Fruit fly (Drosophila melanogaster): ENCODE results near the gene CG43349.

The CG43349 gene

DNA sequence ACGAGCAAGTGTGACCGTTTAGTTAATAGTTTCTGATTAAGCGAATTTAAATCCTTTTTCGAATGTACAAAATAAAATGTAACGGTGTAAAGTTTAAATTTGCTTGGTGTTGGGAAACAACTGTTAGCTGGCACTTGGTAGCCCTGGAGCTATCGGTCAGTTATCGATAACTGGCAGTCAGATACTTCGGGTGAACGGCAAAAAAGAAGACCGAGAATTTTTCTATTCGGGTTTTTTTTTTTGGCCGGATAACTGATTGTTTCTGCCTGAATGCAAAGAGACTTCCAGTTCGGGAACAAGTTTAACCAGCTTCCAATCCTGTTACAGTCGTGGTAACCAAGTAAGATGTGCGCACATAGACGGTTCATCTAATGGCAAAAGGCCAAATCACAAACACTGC is 22.5 kb upstream of the CG43349 start, which contains the start of gene CG4896 (continued):
- TF ChIP-seq CG9609 (GFP tag; optimal IDR thresholded peaks at IDR 0.05), result no peak
- peak; percentile 38; the same call in 1 of the 3 replicates for TF ChIP-seq vnd (GFP tag; IDR thresholded peaks at IDR 0.05; ENCODE audit: partially characterized antibody)
- TF ChIP-seq Xrp1 (GFP tag; IDR thresholded peaks at IDR 0.05), result peak; percentile 27; the same call in 1 of the 2 replicates
- no peak for TF ChIP-seq CG11247 (GFP tag; IDR thresholded peaks at IDR 0.05)
- TF ChIP-seq HLH3B (GFP tag; IDR thresholded peaks at IDR 0.05), result no peak
- no peak for TF ChIP-seq CG10147 (GFP tag; optimal IDR thresholded peaks at IDR 0.05)
- TF ChIP-seq CG11085 (GFP tag; IDR thresholded peaks at IDR 0.05), result no peak
- no peak for TF ChIP-seq disco-r (GFP tag; optimal IDR thresholded peaks at IDR 0.05)
- TF ChIP-seq CoRest (tag; optimal IDR thresholded peaks at IDR 0.05), result peak; percentile 29
- TF ChIP-seq Nf-YB (GFP tag; optimal IDR thresholded peaks at IDR 0.05), result no peak
- TF ChIP-seq CG17328 (GFP tag; IDR thresholded peaks at IDR 0.05), result no peak
- no peak for TF ChIP-seq Nf-YA (GFP tag; IDR thresholded peaks at IDR 0.05)
- TF ChIP-seq chm (GFP tag; IDR thresholded peaks at IDR 0.05), result no peak
- TF ChIP-seq NC2α (GFP tag; optimal IDR thresholded peaks at IDR 0.05), result no peak
- no peak for TF ChIP-seq NFAT (GFP tag; IDR thresholded peaks at IDR 0.05)
- TF ChIP-seq CG14441 (GFP tag; IDR thresholded peaks at IDR 0.05), result no peak
- no peak for TF ChIP-seq emc (GFP tag; optimal IDR thresholded peaks at IDR 0.05)
- no peak for TF ChIP-seq cad (GFP tag; optimal IDR thresholded peaks at IDR 0.05)
- no peak for TF ChIP-seq rib (GFP tag; IDR thresholded peaks at IDR 0.05)
- peak; percentile 57; the same call in 2 of the 3 replicates for TF ChIP-seq CG14860 (GFP tag; IDR thresholded peaks at IDR 0.05; ENCODE audit: partially characterized antibody)
- no peak for TF ChIP-seq hth (optimal IDR thresholded peaks at IDR 0.05)
- no peak for TF ChIP-seq CG7357 (GFP tag; IDR thresholded peaks at IDR 0.05)
- TF ChIP-seq CG15601 (tag; optimal IDR thresholded peaks at IDR 0.05), result no peak
- TF ChIP-seq gcm (GFP tag; optimal IDR thresholded peaks at IDR 0.05), result no peak
- no peak for TF ChIP-seq Usf (GFP tag; optimal IDR thresholded peaks at IDR 0.05)
- TF ChIP-seq CG16815 (GFP tag; optimal IDR thresholded peaks at IDR 0.05), result no peak
- no peak for TF ChIP-seq CG8388 (GFP tag; optimal IDR thresholded peaks at IDR 0.05)
- no peak for TF ChIP-seq CG11696 (GFP tag; IDR thresholded peaks at IDR 0.05)
- TF ChIP-seq CG17612 (GFP tag; IDR thresholded peaks at IDR 0.05), result no peak
- no peak for TF ChIP-seq CG8281 (tag; optimal IDR thresholded peaks at IDR 0.05)
- TF ChIP-seq Lpt (GFP tag; optimal IDR thresholded peaks at IDR 0.05), result no peak
- TF ChIP-seq cas (GFP tag; IDR thresholded peaks at IDR 0.05), result no peak
- no peak for TF ChIP-seq tx (GFP tag; optimal IDR thresholded peaks at IDR 0.05)
- no peak for TF ChIP-seq scrt (GFP tag; optimal IDR thresholded peaks at IDR 0.05)
- TF ChIP-seq CG6689 (GFP tag; IDR thresholded peaks at IDR 0.05), result no peak
- TF ChIP-seq CG15696 (tag; optimal IDR thresholded peaks at IDR 0.05), result no peak
- no peak for TF ChIP-seq CG7745 (tag; optimal IDR thresholded peaks at IDR 0.05)
- TF ChIP-seq odd (GFP tag; optimal IDR thresholded peaks at IDR 0.05), result no peak
- TF ChIP-seq CG11560 (tag; IDR thresholded peaks at IDR 0.05), result no peak
- no peak for TF ChIP-seq CG31224 (GFP tag; IDR thresholded peaks at IDR 0.05)
- peak; percentile 21 for TF ChIP-seq gro (GFP tag; optimal IDR thresholded peaks at IDR 0.05)
- TF ChIP-seq ato (GFP tag; IDR thresholded peaks at IDR 0.05; ENCODE audit: partially characterized antibody), result peak; percentile 66
- TF ChIP-seq Antp (GFP tag; optimal IDR thresholded peaks at IDR 0.05), result no peak
- TF ChIP-seq maf-S (GFP tag; optimal IDR thresholded peaks at IDR 0.05), result no peak
- TF ChIP-seq CG32767 (GFP tag; IDR thresholded peaks at IDR 0.05), result no peak
- TF ChIP-seq Oaz (GFP tag; IDR thresholded peaks at IDR 0.05), result no peak
- no peak for TF ChIP-seq D19A (tag; optimal IDR thresholded peaks at IDR 0.05)
- TF ChIP-seq tin (GFP tag; optimal IDR thresholded peaks at IDR 0.05), result no peak
- no peak for TF ChIP-seq CG12942 (GFP tag; optimal IDR thresholded peaks at IDR 0.05)
- TF ChIP-seq Atf-2 (GFP tag; optimal IDR thresholded peaks at IDR 0.05), result no peak
- no peak for TF ChIP-seq CG7556 (GFP tag; optimal IDR thresholded peaks at IDR 0.05)
- TF ChIP-seq CG14050 (GFP tag; IDR thresholded peaks at IDR 0.05), result no peak
- TF ChIP-seq psq (GFP tag; optimal IDR thresholded peaks at IDR 0.05), result no peak

All from whole organism, embryonic.